Fruit fly (Drosophila melanogaster) Kc167 (cell line): ENCODE measurements around the gene cac.

Experiments used
- Myc ChIP-seq: fragments of >200 bp; optimal IDR thresholded peaks from 2 replicates; lab custom pipeline; 2017; ENCODE audit warnings: missing external identifiers
- Sin3A ChIP-seq: fragments of >200 bp; optimal IDR thresholded peaks from 2 replicates; lab custom pipeline; 2018; ENCODE audit warnings: missing external identifiers
- h ChIP-seq: fragments of >200 bp; optimal IDR thresholded peaks from 3 replicates; lab custom pipeline; 2018; ENCODE audit warnings: missing external identifiers
- insv ChIP-seq: fragments of >200 bp; optimal IDR thresholded peaks from 3 replicates; lab custom pipeline; 2018; ENCODE audit warnings: missing external identifiers
- psq ChIP-seq: fragments of >200 bp; optimal IDR thresholded peaks from 2 replicates; lab custom pipeline; 2017; ENCODE audit warnings: missing external identifiers
- ttk ChIP-seq: sonication (Bioruptor generic); optimal IDR thresholded peaks from 2 replicates; lab custom pipeline; 2017; ENCODE audit warnings: missing external identifiers

dm6 chrX:11893643-11894042, 91.2 kb downstream of the cac start, which contains the start of gene wisp:
- no peak for TF ChIP-seq Sin3A (lab: Kevin White, UChicago)
- TF ChIP-seq insv (lab: Kevin White, UChicago): no peak
- no peak for TF ChIP-seq psq (lab: Kevin White, UChicago)
- no peak for TF ChIP-seq Myc (lab: Kevin White, UChicago)
- no peak for TF ChIP-seq ttk
- TF ChIP-seq h: no peak
